Worm (Caenorhabditis elegans) whole organism, late embryonic: Measurements from ENCODE around the gene scyl-1.
A peak's percentile ranks its signal among the peaks of the same experiment; 100 is the strongest.

Experiments used
- C08G9.2 ChIP-seq: sonication (generic microtip); optimal IDR thresholded peaks from 2 replicates; lab custom pipeline; 2016; ENCODE audit warnings: mild to moderate bottlenecking, missing genetic modification characterization, moderate library complexity, missing compliant biosample characterization
- C38D4.7 ChIP-seq: fragments of 200-800 bp; sonication (Bioruptor generic); optimal IDR thresholded peaks from 2 replicates; lab custom pipeline; 2018; ENCODE audit warnings: mild to moderate bottlenecking, missing genetic modification characterization, moderate library complexity, missing compliant biosample characterization
- F13H6.1 ChIP-seq: sonication (generic microtip); optimal IDR thresholded peaks from 2 replicates; lab custom pipeline; 2016; ENCODE audit warnings: missing genetic modification characterization, missing compliant biosample characterization
- K02D7.2 ChIP-seq: sonication (generic microtip); optimal IDR thresholded peaks from 2 replicates; lab custom pipeline; 2017; ENCODE audit warnings: mild to moderate bottlenecking, missing genetic modification characterization, missing compliant biosample characterization
- K09A11.1 ChIP-seq: sonication (generic microtip); optimal IDR thresholded peaks from 2 replicates; lab custom pipeline; 2017; ENCODE audit warnings: antibody characterized with exemption, mild to moderate bottlenecking, missing genetic modification characterization, missing compliant biosample characterization; ENCODE audit not compliant: insufficient read depth
- T23F11.4 ChIP-seq: fragments of 200-800 bp; sonication (Bioruptor generic); optimal IDR thresholded peaks from 2 replicates; lab custom pipeline; 2018; ENCODE audit warnings: mild to moderate bottlenecking, missing genetic modification characterization, missing compliant biosample characterization
- Y22D7AL.16 ChIP-seq: sonication (generic microtip); optimal IDR thresholded peaks from 2 replicates; lab custom pipeline; 2016; ENCODE audit warnings: missing genetic modification characterization, missing compliant biosample characterization
- ceh-14 ChIP-seq: sonication (generic microtip); optimal IDR thresholded peaks from 2 replicates; lab custom pipeline; 2016; ENCODE audit warnings: missing genotype, missing genetic modification characterization, missing compliant biosample characterization
- ceh-18 ChIP-seq: sonication (generic microtip); optimal IDR thresholded peaks from 2 replicates; lab custom pipeline; 2016; ENCODE audit warnings: missing genetic modification characterization, missing compliant biosample characterization
- ceh-19 ChIP-seq: fragments of 200-800 bp; sonication (Bioruptor generic); optimal IDR thresholded peaks from 2 replicates; lab custom pipeline; 2018; ENCODE audit warnings: mild to moderate bottlenecking, missing genetic modification characterization, missing compliant biosample characterization
- ceh-2 ChIP-seq: sonication (generic microtip); optimal IDR thresholded peaks from 2 replicates; lab custom pipeline; 2016; ENCODE audit warnings: missing genotype, missing genetic modification characterization, missing compliant biosample characterization
- ceh-22 ChIP-seq: sonication (generic microtip); optimal IDR thresholded peaks from 2 replicates; lab custom pipeline; 2017; ENCODE audit warnings: missing biosample characterization, missing genetic modification characterization
- ceh-24 ChIP-seq: sonication (generic microtip); optimal IDR thresholded peaks from 2 replicates; lab custom pipeline; 2016; ENCODE audit warnings: mild to moderate bottlenecking, missing genetic modification characterization, missing compliant biosample characterization
- ceh-30 ChIP-seq: fragments of 150-350 bp; optimal IDR thresholded peaks from 2 replicates; lab custom pipeline; 2014; ENCODE audit warnings: missing biosample characterization, missing genetic modification characterization
- ceh-31 ChIP-seq: sonication (generic microtip); optimal IDR thresholded peaks from 2 replicates; lab custom pipeline; 2016; ENCODE audit warnings: missing genetic modification characterization, missing compliant biosample characterization
- ceh-34 ChIP-seq: sonication (generic microtip); optimal IDR thresholded peaks from 2 replicates; lab custom pipeline; 2016; ENCODE audit warnings: mild to moderate bottlenecking, missing genetic modification characterization, missing compliant biosample characterization
- ceh-45 ChIP-seq: fragments of 200-800 bp; sonication (Bioruptor generic); IDR thresholded peaks from 2 replicates; pipeline ENCODE4 v1.3.6; 2022; ENCODE audit warnings: missing genetic modification reagents, missing genetic modification characterization, missing compliant biosample characterization
- ceh-48 ChIP-seq: sonication (generic microtip); optimal IDR thresholded peaks from 2 replicates; lab custom pipeline; 2016; ENCODE audit warnings: missing genetic modification characterization, inconsistent platforms, missing compliant biosample characterization
- che-1 ChIP-seq: sonication (generic microtip); optimal IDR thresholded peaks from 2 replicates; lab custom pipeline; 2016; ENCODE audit warnings: mild to moderate bottlenecking, missing genetic modification characterization, missing compliant biosample characterization
- dve-1 ChIP-seq: sonication (generic microtip); optimal IDR thresholded peaks from 2 replicates; lab custom pipeline; 2017; ENCODE audit warnings: antibody characterized with exemption, mild to moderate bottlenecking, missing genetic modification characterization, missing compliant biosample characterization
- elt-2 ChIP-seq: sonication (generic microtip); optimal IDR thresholded peaks from 2 replicates; lab custom pipeline; 2016; ENCODE audit warnings: missing genetic modification reagents, missing genetic modification characterization, missing compliant biosample characterization
- elt-4 ChIP-seq: sonication (generic microtip); optimal IDR thresholded peaks from 2 replicates; lab custom pipeline; 2016; ENCODE audit warnings: missing genetic modification characterization, missing compliant biosample characterization
- ets-4 ChIP-seq: sonication (generic microtip); optimal IDR thresholded peaks from 2 replicates; lab custom pipeline; 2016; ENCODE audit warnings: missing genetic modification characterization, missing compliant biosample characterization
- eyg-1 ChIP-seq: sonication (generic microtip); optimal IDR thresholded peaks from 2 replicates; lab custom pipeline; 2016; ENCODE audit warnings: missing genotype, missing genetic modification characterization, missing compliant biosample characterization
- fax-1 ChIP-seq: sonication (generic microtip); optimal IDR thresholded peaks from 2 replicates; lab custom pipeline; 2016; ENCODE audit warnings: missing genotype, missing genetic modification characterization, missing compliant biosample characterization
- gmeb-2 ChIP-seq: sonication (generic microtip); optimal IDR thresholded peaks from 2 replicates; lab custom pipeline; 2016; ENCODE audit warnings: missing genetic modification characterization, inconsistent platforms, missing compliant biosample characterization
- hlh-13 ChIP-seq: fragments of 200-800 bp; sonication (Bioruptor generic); optimal IDR thresholded peaks from 2 replicates; lab custom pipeline; 2018; ENCODE audit warnings: mild to moderate bottlenecking, missing genetic modification characterization, missing compliant biosample characterization
- hlh-30 ChIP-seq: sonication (generic microtip); optimal IDR thresholded peaks from 2 replicates; lab custom pipeline; 2017; ENCODE audit warnings: antibody characterized with exemption, missing genetic modification characterization, missing compliant biosample characterization; ENCODE audit not compliant: insufficient read depth
- lim-6 ChIP-seq: sonication (generic microtip); optimal IDR thresholded peaks from 2 replicates; lab custom pipeline; 2016; ENCODE audit warnings: missing genetic modification characterization, missing compliant biosample characterization
- lin-11 ChIP-seq: fragments of 200-800 bp; sonication (Bioruptor generic); optimal IDR thresholded peaks from 2 replicates; lab custom pipeline; 2018; ENCODE audit warnings: mild to moderate bottlenecking, missing genetic modification characterization, missing compliant biosample characterization
- madf-2 ChIP-seq: sonication (generic microtip); optimal IDR thresholded peaks from 2 replicates; lab custom pipeline; 2017; ENCODE audit warnings: missing genetic modification characterization, missing compliant biosample characterization
- nfya-1 ChIP-seq: sonication (generic microtip); optimal IDR thresholded peaks from 2 replicates; lab custom pipeline; 2017; ENCODE audit warnings: missing genetic modification characterization, mild to moderate bottlenecking, missing compliant biosample characterization, antibody characterized with exemption, moderate library complexity
- nhr-11 ChIP-seq: fragments of 150-350 bp; optimal IDR thresholded peaks from 2 replicates; lab custom pipeline; 2014; ENCODE audit warnings: missing biosample characterization, missing genetic modification characterization
- nhr-232 ChIP-seq: sonication (generic microtip); optimal IDR thresholded peaks from 2 replicates; lab custom pipeline; 2016; ENCODE audit warnings: missing genetic modification characterization, missing compliant biosample characterization
- npax-4 ChIP-seq: sonication (generic microtip); optimal IDR thresholded peaks from 2 replicates; lab custom pipeline; 2016; ENCODE audit warnings: missing genetic modification characterization, missing compliant biosample characterization
- odd-2 ChIP-seq: sonication (generic microtip); optimal IDR thresholded peaks from 2 replicates; lab custom pipeline; 2017; ENCODE audit warnings: antibody characterized with exemption, mild to moderate bottlenecking, missing genetic modification characterization, missing compliant biosample characterization
- pag-3 ChIP-seq: sonication (generic microtip); optimal IDR thresholded peaks from 2 replicates; lab custom pipeline; 2016; ENCODE audit warnings: missing compliant biosample characterization, missing genetic modification characterization, borderline replicate concordance
- pat-9 ChIP-seq: fragments of 200-800 bp; sonication (Bioruptor generic); optimal IDR thresholded peaks from 2 replicates; lab custom pipeline; 2018; ENCODE audit warnings: mild to moderate bottlenecking, missing genetic modification characterization, moderate library complexity, missing compliant biosample characterization
- pax-1 ChIP-seq: fragments of 150-350 bp; optimal IDR thresholded peaks from 2 replicates; lab custom pipeline; 2014; ENCODE audit warnings: missing biosample characterization, missing genetic modification characterization
- pha-4 ChIP-seq: fragments of 150-350 bp; optimal IDR thresholded peaks from 2 replicates; lab custom pipeline; 2018; ENCODE audit warnings: missing biosample characterization, missing genetic modification reagents, missing genetic modification characterization
- pqm-1 ChIP-seq: sonication (generic microtip); optimal IDR thresholded peaks from 2 replicates; lab custom pipeline; 2016; ENCODE audit warnings: missing genetic modification characterization, missing compliant biosample characterization
- pros-1 ChIP-seq: fragments of 150-350 bp; optimal IDR thresholded peaks from 2 replicates; lab custom pipeline; 2014; ENCODE audit warnings: missing biosample characterization, missing genetic modification reagents, missing genetic modification characterization
- ref-2 ChIP-seq: sonication (generic microtip); optimal IDR thresholded peaks from 2 replicates; lab custom pipeline; 2016; ENCODE audit warnings: missing genetic modification characterization, missing compliant biosample characterization
- sox-2 ChIP-seq: fragments of 200-800 bp; sonication (Bioruptor generic); IDR thresholded peaks from 2 replicates; pipeline ENCODE4 v1.3.6; 2022; ENCODE audit warnings: missing genetic modification reagents, missing genetic modification characterization, missing compliant biosample characterization
- sox-4 ChIP-seq: sonication (generic microtip); optimal IDR thresholded peaks from 2 replicates; lab custom pipeline; 2017; ENCODE audit warnings: mild to moderate bottlenecking, missing genetic modification characterization, inconsistent platforms, missing compliant biosample characterization
- syd-9 ChIP-seq: sonication (generic microtip); optimal IDR thresholded peaks from 2 replicates; lab custom pipeline; 2016; ENCODE audit warnings: mild to moderate bottlenecking, missing genetic modification characterization, moderate library complexity, missing compliant biosample characterization
- tbx-2 ChIP-seq: sonication (generic microtip); optimal IDR thresholded peaks from 2 replicates; lab custom pipeline; 2016; ENCODE audit warnings: missing genetic modification characterization, missing compliant biosample characterization
- ttx-3 ChIP-seq: sonication (generic microtip); optimal IDR thresholded peaks from 2 replicates; lab custom pipeline; 2016; ENCODE audit warnings: missing genetic modification reagents, missing genetic modification characterization, missing compliant biosample characterization
- unc-3 ChIP-seq, 2 experiments: fragments of 200-800 bp in 1 of 2; sonication (Bioruptor generic) in 1 of 2; sonication (generic microtip) in 1 of 2; conservative IDR thresholded peaks in 1 of 2; optimal IDR thresholded peaks in 1 of 2; 2 replicates each; pipeline versions ENCODE4 v1.3.6 to Lab custom; 2016 to 2022; ENCODE audit warnings: missing compliant biosample characterization in 2 of 2, missing genetic modification characterization in 2 of 2, missing genetic modification reagents in 1 of 2
- unc-55 ChIP-seq: sonication (generic microtip); optimal IDR thresholded peaks from 2 replicates; lab custom pipeline; 2017; ENCODE audit warnings: missing biosample characterization, missing genetic modification reagents, missing genetic modification characterization
- unc-86 ChIP-seq: sonication (generic microtip); optimal IDR thresholded peaks from 2 replicates; lab custom pipeline; 2016; ENCODE audit warnings: missing genetic modification characterization, missing compliant biosample characterization
- zip-5 ChIP-seq: sonication (generic microtip); optimal IDR thresholded peaks from 2 replicates; lab custom pipeline; 2016; ENCODE audit warnings: missing genetic modification characterization, missing compliant biosample characterization
- ztf-16 ChIP-seq: sonication (generic microtip); optimal IDR thresholded peaks from 2 replicates; lab custom pipeline; 2017; ENCODE audit warnings: missing genetic modification characterization, missing compliant biosample characterization

Gene scyl-1

DNA sequence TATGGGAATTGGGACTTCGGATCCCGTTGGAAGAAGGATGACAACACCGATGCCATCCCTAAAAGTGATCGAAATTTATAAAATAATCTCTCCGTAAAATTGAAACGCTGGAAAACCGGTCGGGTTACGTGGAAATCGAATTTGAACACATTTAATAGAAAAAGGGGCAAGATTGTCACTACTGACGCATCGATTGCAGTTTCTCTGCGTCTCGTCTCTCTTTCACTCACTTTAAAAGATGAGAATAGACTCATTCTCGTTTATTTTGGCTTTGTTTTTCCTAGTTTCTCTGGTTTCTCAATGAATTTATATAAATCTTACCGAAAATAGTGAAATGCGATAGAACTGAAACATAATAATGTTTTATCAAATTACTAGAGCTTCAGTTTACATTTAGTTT is at the start of gene scyl-1:
Gene scyl-1, minus strand, starts transcription at position 56 of the 400 bp plus-strand sequence.
- TF ChIP-seq dve-1 (peak; percentile 23), C38D4.7 (GFP tag; lab: Kevin White, UChicago) (no peak), gmeb-2 (peak; percentile 27), hlh-30 (tag; lab: Kevin White, UChicago) (no peak), Y22D7AL.16 (no peak), K09A11.1 (tag; lab: Kevin White, UChicago) (no peak), syd-9 (tag; lab: Kevin White, UChicago) (peak; percentile 16), fax-1 (no peak), ztf-16 (tag; lab: Kevin White, UChicago) (no peak), eyg-1 (tag; lab: Kevin White, UChicago) (no peak), ttx-3 (tag; lab: Kevin White, UChicago) (no peak), ceh-34 (tag; lab: Kevin White, UChicago) (peak; percentile 58), C08G9.2 (tag; lab: Kevin White, UChicago) (peak; percentile 22), madf-2 (tag; lab: Kevin White, UChicago) (no peak), pqm-1 (no peak), nhr-232 (tag; lab: Kevin White, UChicago) (no peak), nhr-11 (tag; lab: Kevin White, UChicago) (no peak), nfya-1 (tag; lab: Kevin White, UChicago) (peak; percentile 65), che-1 (tag; lab: Kevin White, UChicago) (no peak), pax-1 (no peak), lin-11 (tag; lab: Kevin White, UChicago) (peak; percentile 6), pros-1 (tag; lab: Kevin White, UChicago) (no peak), zip-5 (tag; lab: Kevin White, UChicago) (peak; percentile 15), ceh-31 (peak; percentile 59), unc-86 (tag; lab: Kevin White, UChicago) (no peak), ceh-14 (tag; lab: Kevin White, UChicago) (peak; percentile 56), tbx-2 (peak; percentile 54), ceh-45 (GFP tag; lab: Robert Waterston, UW) (no peak), ceh-48 (tag; lab: Kevin White, UChicago) (peak; percentile 43), F13H6.1 (tag; lab: Kevin White, UChicago) (no peak), elt-2 (tag; lab: Kevin White, UChicago) (peak; percentile 57), ceh-30 (tag; lab: Kevin White, UChicago) (no peak), lim-6 (tag; lab: Kevin White, UChicago) (no peak), ceh-2 (tag; lab: Kevin White, UChicago) (no peak), K02D7.2 (tag; lab: Kevin White, UChicago) (no peak), unc-3 (GFP tag; conservative IDR thresholded peaks at IDR 0.05; lab: Robert Waterston, UW) (no peak), unc-3 (tag; optimal IDR thresholded peaks at IDR 0.05; lab: Kevin White, UChicago) (no peak), ref-2 (tag; lab: Kevin White, UChicago) (peak; percentile 12), pat-9 (peak; percentile 13), odd-2 (tag; lab: Kevin White, UChicago) (no peak), ceh-24 (no peak), unc-55 (GFP tag; lab: Kevin White, UChicago) (peak; percentile 68), ets-4 (no peak), elt-4 (tag; lab: Kevin White, UChicago) (no peak), npax-4 (no peak), sox-2 (GFP tag; lab: Robert Waterston, UW) (no peak), pha-4 (no peak), T23F11.4 (GFP tag; lab: Kevin White, UChicago) (no peak), ceh-18 (peak; percentile 44), ceh-19 (peak; percentile 28), sox-4 (tag; lab: Kevin White, UChicago) (peak; percentile 32), hlh-13 (no peak), ceh-22 (no peak), pag-3 (tag; lab: Kevin White, UChicago) (no peak)
